Worm (Caenorhabditis elegans) whole organism, late embryonic: Measurements from ENCODE around the gene twk-10.

Experiments used
- C08G9.2 ChIP-seq: sonication (generic microtip); optimal IDR thresholded peaks from 2 replicates; lab custom pipeline; 2016; ENCODE audit warnings: mild to moderate bottlenecking, missing genetic modification characterization, moderate library complexity, missing compliant biosample characterization
- K02D7.2 ChIP-seq: sonication (generic microtip); optimal IDR thresholded peaks from 2 replicates; lab custom pipeline; 2017; ENCODE audit warnings: mild to moderate bottlenecking, missing genetic modification characterization, missing compliant biosample characterization
- K09A11.1 ChIP-seq: sonication (generic microtip); optimal IDR thresholded peaks from 2 replicates; lab custom pipeline; 2017; ENCODE audit warnings: antibody characterized with exemption, mild to moderate bottlenecking, missing genetic modification characterization, missing compliant biosample characterization; ENCODE audit not compliant: insufficient read depth
- ahr-1 ChIP-seq: sonication (generic microtip); optimal IDR thresholded peaks from 2 replicates; lab custom pipeline; 2016; ENCODE audit warnings: missing genetic modification characterization, missing compliant biosample characterization
- ceh-14 ChIP-seq: sonication (generic microtip); optimal IDR thresholded peaks from 2 replicates; lab custom pipeline; 2016; ENCODE audit warnings: missing genotype, missing genetic modification characterization, missing compliant biosample characterization
- ceh-19 ChIP-seq: fragments of 200-800 bp; sonication (Bioruptor generic); optimal IDR thresholded peaks from 2 replicates; lab custom pipeline; 2018; ENCODE audit warnings: mild to moderate bottlenecking, missing genetic modification characterization, missing compliant biosample characterization
- ceh-2 ChIP-seq: sonication (generic microtip); optimal IDR thresholded peaks from 2 replicates; lab custom pipeline; 2016; ENCODE audit warnings: missing genotype, missing genetic modification characterization, missing compliant biosample characterization
- ceh-22 ChIP-seq: sonication (generic microtip); optimal IDR thresholded peaks from 2 replicates; lab custom pipeline; 2017; ENCODE audit warnings: missing biosample characterization, missing genetic modification characterization
- ceh-31 ChIP-seq: sonication (generic microtip); optimal IDR thresholded peaks from 2 replicates; lab custom pipeline; 2016; ENCODE audit warnings: missing genetic modification characterization, missing compliant biosample characterization
- ceh-45 ChIP-seq: fragments of 200-800 bp; sonication (Bioruptor generic); IDR thresholded peaks from 2 replicates; pipeline ENCODE4 v1.3.6; 2022; ENCODE audit warnings: missing genetic modification reagents, missing genetic modification characterization, missing compliant biosample characterization
- ceh-48 ChIP-seq: sonication (generic microtip); optimal IDR thresholded peaks from 2 replicates; lab custom pipeline; 2016; ENCODE audit warnings: missing genetic modification characterization, inconsistent platforms, missing compliant biosample characterization
- ceh-9 ChIP-seq: sonication (generic microtip); optimal IDR thresholded peaks from 2 replicates; lab custom pipeline; 2016; ENCODE audit warnings: mild to moderate bottlenecking, missing genetic modification characterization, inconsistent platforms, missing compliant biosample characterization
- dmd-4 ChIP-seq: sonication (generic microtip); optimal IDR thresholded peaks from 2 replicates; lab custom pipeline; 2016; ENCODE audit warnings: borderline replicate concordance, missing genetic modification characterization, missing compliant biosample characterization
- elt-4 ChIP-seq: sonication (generic microtip); optimal IDR thresholded peaks from 2 replicates; lab custom pipeline; 2016; ENCODE audit warnings: missing genetic modification characterization, missing compliant biosample characterization
- eyg-1 ChIP-seq: sonication (generic microtip); optimal IDR thresholded peaks from 2 replicates; lab custom pipeline; 2016; ENCODE audit warnings: missing genotype, missing genetic modification characterization, missing compliant biosample characterization
- gmeb-2 ChIP-seq: sonication (generic microtip); optimal IDR thresholded peaks from 2 replicates; lab custom pipeline; 2016; ENCODE audit warnings: missing genetic modification characterization, inconsistent platforms, missing compliant biosample characterization
- hlh-15 ChIP-seq: sonication (generic microtip); optimal IDR thresholded peaks from 2 replicates; lab custom pipeline; 2016; ENCODE audit warnings: missing genetic modification characterization, missing compliant biosample characterization
- hlh-30 ChIP-seq: sonication (generic microtip); optimal IDR thresholded peaks from 2 replicates; lab custom pipeline; 2017; ENCODE audit warnings: antibody characterized with exemption, missing genetic modification characterization, missing compliant biosample characterization; ENCODE audit not compliant: insufficient read depth
- hlh-8 ChIP-seq: sonication (generic microtip); optimal IDR thresholded peaks from 2 replicates; lab custom pipeline; 2016; ENCODE audit warnings: missing genotype, missing genetic modification characterization, missing compliant biosample characterization
- lim-6 ChIP-seq: sonication (generic microtip); optimal IDR thresholded peaks from 2 replicates; lab custom pipeline; 2016; ENCODE audit warnings: missing genetic modification characterization, missing compliant biosample characterization
- lin-11 ChIP-seq: fragments of 200-800 bp; sonication (Bioruptor generic); optimal IDR thresholded peaks from 2 replicates; lab custom pipeline; 2018; ENCODE audit warnings: mild to moderate bottlenecking, missing genetic modification characterization, missing compliant biosample characterization
- nfya-1 ChIP-seq: sonication (generic microtip); optimal IDR thresholded peaks from 2 replicates; lab custom pipeline; 2017; ENCODE audit warnings: missing genetic modification characterization, mild to moderate bottlenecking, missing compliant biosample characterization, antibody characterized with exemption, moderate library complexity
- npax-4 ChIP-seq: sonication (generic microtip); optimal IDR thresholded peaks from 2 replicates; lab custom pipeline; 2016; ENCODE audit warnings: missing genetic modification characterization, missing compliant biosample characterization
- pat-9 ChIP-seq: fragments of 200-800 bp; sonication (Bioruptor generic); optimal IDR thresholded peaks from 2 replicates; lab custom pipeline; 2018; ENCODE audit warnings: mild to moderate bottlenecking, missing genetic modification characterization, moderate library complexity, missing compliant biosample characterization
- pax-1 ChIP-seq: fragments of 150-350 bp; optimal IDR thresholded peaks from 2 replicates; lab custom pipeline; 2014; ENCODE audit warnings: missing biosample characterization, missing genetic modification characterization
- pha-2 ChIP-seq: sonication (generic microtip); optimal IDR thresholded peaks from 2 replicates; lab custom pipeline; 2017; ENCODE audit warnings: mild to moderate bottlenecking, missing genetic modification characterization, missing compliant biosample characterization
- pha-4 ChIP-seq: fragments of 150-350 bp; optimal IDR thresholded peaks from 2 replicates; lab custom pipeline; 2018; ENCODE audit warnings: missing biosample characterization, missing genetic modification reagents, missing genetic modification characterization
- pqm-1 ChIP-seq: sonication (generic microtip); optimal IDR thresholded peaks from 2 replicates; lab custom pipeline; 2016; ENCODE audit warnings: missing genetic modification characterization, missing compliant biosample characterization
- ref-2 ChIP-seq: sonication (generic microtip); optimal IDR thresholded peaks from 2 replicates; lab custom pipeline; 2016; ENCODE audit warnings: missing genetic modification characterization, missing compliant biosample characterization
- sox-2 ChIP-seq: fragments of 200-800 bp; sonication (Bioruptor generic); IDR thresholded peaks from 2 replicates; pipeline ENCODE4 v1.3.6; 2022; ENCODE audit warnings: missing genetic modification reagents, missing genetic modification characterization, missing compliant biosample characterization
- sox-4 ChIP-seq: sonication (generic microtip); optimal IDR thresholded peaks from 2 replicates; lab custom pipeline; 2017; ENCODE audit warnings: mild to moderate bottlenecking, missing genetic modification characterization, inconsistent platforms, missing compliant biosample characterization
- syd-9 ChIP-seq: sonication (generic microtip); optimal IDR thresholded peaks from 2 replicates; lab custom pipeline; 2016; ENCODE audit warnings: mild to moderate bottlenecking, missing genetic modification characterization, moderate library complexity, missing compliant biosample characterization
- tbx-2 ChIP-seq: sonication (generic microtip); optimal IDR thresholded peaks from 2 replicates; lab custom pipeline; 2016; ENCODE audit warnings: missing genetic modification characterization, missing compliant biosample characterization
- tbx-7 ChIP-seq: sonication (generic microtip); optimal IDR thresholded peaks from 2 replicates; lab custom pipeline; 2016; ENCODE audit warnings: missing genotype, missing genetic modification characterization, missing compliant biosample characterization
- unc-3 ChIP-seq, 2 experiments: fragments of 200-800 bp in 1 of 2; sonication (Bioruptor generic) in 1 of 2; sonication (generic microtip) in 1 of 2; conservative IDR thresholded peaks in 1 of 2; optimal IDR thresholded peaks in 1 of 2; 2 replicates each; pipeline versions ENCODE4 v1.3.6 to Lab custom; 2016 to 2022; ENCODE audit warnings: missing compliant biosample characterization in 2 of 2, missing genetic modification characterization in 2 of 2, missing genetic modification reagents in 1 of 2
- unc-42 ChIP-seq: sonication (generic microtip); optimal IDR thresholded peaks from 2 replicates; lab custom pipeline; 2016; ENCODE audit warnings: missing genotype, missing genetic modification characterization, missing compliant biosample characterization
- unc-86 ChIP-seq: sonication (generic microtip); optimal IDR thresholded peaks from 2 replicates; lab custom pipeline; 2016; ENCODE audit warnings: missing genetic modification characterization, missing compliant biosample characterization
- ztf-16 ChIP-seq: sonication (generic microtip); optimal IDR thresholded peaks from 2 replicates; lab custom pipeline; 2017; ENCODE audit warnings: missing genetic modification characterization, missing compliant biosample characterization

The twk-10 gene

DNA sequence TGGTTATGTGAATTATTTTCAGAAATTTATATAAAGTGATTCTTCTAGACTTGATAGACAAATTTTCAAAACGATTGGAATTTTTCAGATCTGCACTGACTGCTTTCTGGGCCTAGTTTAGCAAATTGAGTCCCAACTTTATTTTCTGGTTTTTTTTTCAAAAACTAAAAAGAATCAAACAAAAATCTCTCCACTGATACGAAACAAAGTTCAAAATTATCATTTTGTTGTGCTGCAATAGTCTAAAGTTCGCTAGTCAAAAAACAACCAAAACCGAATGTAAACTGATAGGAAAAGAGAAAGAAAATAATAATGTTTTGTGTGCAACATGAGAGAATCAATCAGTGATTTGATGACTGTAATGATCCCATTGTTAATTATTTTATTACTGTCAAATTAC lies 2.3 kb upstream of the twk-10 start, which contains the start of gene lipl-4:
TSS of gene lipl-4 (plus strand) at position 301 of the 400 bp plus-strand sequence.
- TF ChIP-seq ref-2 (no peak), ahr-1 (no peak), tbx-2 (tag; lab: Kevin White, UChicago) (no peak), unc-42 (tag; lab: Kevin White, UChicago) (no peak), ceh-45 (no peak), pha-2 (tag; lab: Kevin White, UChicago) (no peak), lin-11 (no peak), pqm-1 (no peak), K09A11.1 (no peak), ceh-14 (no peak), ztf-16 (tag; lab: Kevin White, UChicago) (no peak), elt-4 (no peak), ceh-31 (no peak), unc-3 (GFP tag; conservative IDR thresholded peaks at IDR 0.05; lab: Robert Waterston, UW) (no peak), unc-3 (tag; optimal IDR thresholded peaks at IDR 0.05; lab: Kevin White, UChicago) (no peak), ceh-22 (no peak), tbx-7 (tag; lab: Kevin White, UChicago) (no peak), lim-6 (no peak), pax-1 (tag; lab: Kevin White, UChicago) (no peak), K02D7.2 (tag; lab: Kevin White, UChicago) (no peak)

DNA sequence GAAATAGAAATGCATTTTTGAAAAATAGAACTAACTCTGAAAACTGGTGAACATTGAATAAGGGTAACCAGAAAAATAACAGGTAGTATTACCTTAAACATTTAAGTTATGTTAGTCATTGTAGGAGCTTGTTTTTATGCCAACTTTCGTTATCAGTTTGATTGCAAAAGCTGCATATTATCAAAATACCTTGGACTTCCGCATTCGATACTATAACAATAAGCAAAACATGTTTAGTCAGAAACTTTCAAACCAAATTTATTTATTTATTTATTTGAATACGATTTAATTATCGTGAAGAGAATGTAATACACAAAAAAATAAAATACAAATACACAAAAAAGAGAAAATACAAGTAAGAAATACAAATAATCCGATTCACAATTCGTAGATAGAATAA lies 2.2 kb downstream of the twk-10 start, which contains the start of gene K04A8.19:
TSS of gene K04A8.19 (minus strand) at position 101 of the 400 bp plus-strand sequence.
- TF ChIP-seq pha-4 (tag; lab: Kevin White, UChicago) = no peak

DNA sequence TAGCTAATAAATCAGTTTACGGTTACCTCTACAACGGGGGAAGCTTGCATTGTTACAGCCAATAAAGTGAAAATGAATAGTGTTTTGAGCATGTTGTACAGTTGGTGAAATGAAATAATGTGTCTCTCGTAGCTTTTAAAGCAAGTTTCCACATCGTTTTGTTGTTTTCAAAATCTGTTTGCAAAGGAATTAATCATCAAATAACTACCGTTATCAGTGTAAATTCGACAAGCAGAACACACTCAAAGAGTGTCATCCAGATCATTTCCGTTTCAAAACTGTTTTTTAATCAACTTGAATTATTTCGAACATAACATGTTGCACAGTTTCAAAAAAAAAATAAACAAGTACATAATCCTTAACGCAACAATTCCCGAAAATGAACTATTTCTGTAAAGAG lies 4.9 kb downstream of the twk-10 start, which contains the start of gene spp-27:
TSS of gene spp-27 (minus strand) at position 101 of the 400 bp plus-strand sequence.
- TF ChIP-seq hlh-15 (tag; lab: Kevin White, UChicago) (no peak), unc-3 (GFP tag; conservative IDR thresholded peaks at IDR 0.05; lab: Robert Waterston, UW) (no peak), unc-3 (tag; optimal IDR thresholded peaks at IDR 0.05; lab: Kevin White, UChicago) (no peak)

DNA sequence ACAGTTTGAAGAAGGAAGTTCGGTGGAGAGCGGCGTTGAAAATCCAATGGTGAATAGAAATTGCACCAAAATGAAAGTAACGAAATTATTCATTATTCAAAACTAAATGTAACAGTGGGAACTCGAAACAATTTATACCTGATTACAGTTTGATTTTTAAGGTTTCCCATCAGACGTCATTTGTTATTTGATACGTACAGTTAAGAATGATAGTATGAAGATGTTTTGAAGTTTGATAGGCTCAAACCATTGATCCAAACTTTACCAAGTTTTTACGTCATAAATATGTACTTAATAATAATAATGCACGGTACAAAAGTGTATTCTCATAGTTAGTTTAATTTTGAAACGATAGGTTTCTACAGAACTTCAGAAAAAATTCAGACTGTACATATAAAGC lies 6.0 kb downstream of the twk-10 start, which contains the start of gene spp-20:
TSS of gene spp-20 (minus strand) at position 101 of the 400 bp plus-strand sequence.
- no peak for TF ChIP-seq ceh-2 (tag; lab: Kevin White, UChicago)
- no peak for TF ChIP-seq ceh-48
- TF ChIP-seq unc-86 (tag; lab: Kevin White, UChicago) = no peak
- no peak for TF ChIP-seq hlh-30 (tag; lab: Kevin White, UChicago)
- TF ChIP-seq ceh-31 = no peak
- TF ChIP-seq nfya-1 (tag; lab: Kevin White, UChicago) = no peak
- no peak for TF ChIP-seq eyg-1
- no peak for TF ChIP-seq ref-2
- TF ChIP-seq ceh-19 = no peak
- no peak for TF ChIP-seq sox-4 (tag; lab: Kevin White, UChicago)
- TF ChIP-seq K09A11.1 = no peak
- no peak for TF ChIP-seq dmd-4 (tag; lab: Kevin White, UChicago)
- no peak for TF ChIP-seq ceh-14
- no peak for TF ChIP-seq sox-2 (GFP tag; lab: Robert Waterston, UW)
- TF ChIP-seq unc-3 (GFP tag; conservative IDR thresholded peaks at IDR 0.05; lab: Robert Waterston, UW) = no peak
- no peak for TF ChIP-seq unc-3 (tag; optimal IDR thresholded peaks at IDR 0.05; lab: Kevin White, UChicago)
- TF ChIP-seq syd-9 (tag; lab: Kevin White, UChicago) = no peak
- no peak for TF ChIP-seq ahr-1
- TF ChIP-seq pat-9 (tag; lab: Kevin White, UChicago) = no peak
- TF ChIP-seq hlh-8 (tag; lab: Kevin White, UChicago) = no peak
- TF ChIP-seq C08G9.2 = no peak

DNA sequence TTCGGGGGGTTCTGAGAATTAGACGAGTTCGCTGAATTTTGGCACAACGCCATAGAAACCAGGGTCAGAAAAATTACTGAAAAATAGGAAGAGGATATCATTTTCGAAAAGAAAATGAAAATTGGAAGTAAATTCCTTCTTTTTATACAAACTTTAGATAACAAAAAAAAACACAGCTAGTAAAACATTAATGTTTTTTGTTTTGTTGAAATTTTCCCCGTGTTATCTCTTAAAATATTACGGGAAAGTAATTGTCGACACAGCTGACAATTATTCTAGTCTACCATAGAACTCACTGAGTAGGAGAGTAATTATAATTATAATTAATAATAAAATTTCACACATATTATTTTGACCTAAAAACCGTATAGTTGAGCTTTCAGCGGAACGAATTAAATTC lies 7.0 kb downstream of the twk-10 start, which contains the start of gene spp-26:
TSS of gene spp-26 (minus strand) at position 101 of the 400 bp plus-strand sequence.
- TF ChIP-seq npax-4 (tag; lab: Kevin White, UChicago) (no peak), ceh-9 (tag; lab: Kevin White, UChicago) (no peak), elt-4 (no peak), gmeb-2 (tag; lab: Kevin White, UChicago) (no peak)
